Fruit fly (Drosophila melanogaster) whole organism, embryonic: ENCODE results near the gene CG2964.
A peak's percentile ranks its signal among the peaks of the same experiment; 100 is the strongest.

ENCODE experiments used
- Atf-2 ChIP-seq: fragments of 200-800 bp; sonication (Bioruptor generic); optimal IDR thresholded peaks from 2 replicates; lab custom pipeline; 2016; ENCODE audit warnings: missing biosample characterization, missing genetic modification characterization
- CG10431 ChIP-seq: fragments of 200-800 bp; sonication (Bioruptor generic); optimal IDR thresholded peaks from 3 replicates; lab custom pipeline; 2018; ENCODE audit warnings: missing biosample characterization, mild to moderate bottlenecking, missing genetic modification characterization
- CG10654 ChIP-seq: fragments of 200-800 bp; sonication (Bioruptor generic); optimal IDR thresholded peaks from 2 replicates; lab custom pipeline; 2016; ENCODE audit warnings: missing biosample characterization, missing genetic modification characterization
- CG10979 ChIP-seq: fragments of 200-800 bp; sonication (Bioruptor generic); optimal IDR thresholded peaks from 2 replicates; lab custom pipeline; 2018; ENCODE audit warnings: missing biosample characterization, mild to moderate bottlenecking, missing genetic modification characterization, moderate library complexity
- CG11093 ChIP-seq: fragments of 200-800 bp; sonication (Bioruptor generic); IDR thresholded peaks from 3 replicates; pipeline ENCODE4 v1.3.6; 2022; ENCODE audit warnings: missing biosample characterization, missing genetic modification characterization
- CG11247 ChIP-seq: fragments of 200-800 bp; sonication (Bioruptor generic); IDR thresholded peaks from 2 replicates; pipeline ENCODE4 v1.3.6; 2022; ENCODE audit warnings: missing biosample characterization, missing genetic modification characterization
- CG11696 ChIP-seq: fragments of 200-800 bp; sonication (Bioruptor generic); IDR thresholded peaks from 2 replicates; pipeline ENCODE4 v1.3.6; 2022; ENCODE audit warnings: missing biosample characterization, missing genetic modification characterization
- CG1233 ChIP-seq: fragments of 200-800 bp; sonication (Bioruptor generic); optimal IDR thresholded peaks from 4 replicates; lab custom pipeline; 2018; ENCODE audit warnings: missing biosample characterization, mild to moderate bottlenecking, missing genetic modification characterization
- CG13775 ChIP-seq: fragments of 200-800 bp; sonication (Bioruptor generic); optimal IDR thresholded peaks from 3 replicates; lab custom pipeline; 2017; ENCODE audit warnings: missing biosample characterization, mild to moderate bottlenecking, missing genetic modification characterization
- CG14441 ChIP-seq: fragments of 200-800 bp; sonication (Bioruptor generic); IDR thresholded peaks from 2 replicates; pipeline ENCODE4 v1.3.6; 2022; ENCODE audit warnings: missing biosample characterization, missing genetic modification characterization
- CG14667 ChIP-seq: fragments of 200-800 bp; sonication (Bioruptor generic); IDR thresholded peaks from 2 replicates; pipeline ENCODE4 v1.3.6; 2022; ENCODE audit warnings: missing biosample characterization, missing genetic modification characterization
- CG14710 ChIP-seq: fragments of 200-800 bp; sonication (Bioruptor generic); optimal IDR thresholded peaks from 3 replicates; lab custom pipeline; 2019; ENCODE audit warnings: missing biosample characterization, mild to moderate bottlenecking, missing genetic modification characterization, moderate library complexity
- CG16863 ChIP-seq: fragments of 200-800 bp; sonication (Bioruptor generic); optimal IDR thresholded peaks from 3 replicates; lab custom pipeline; 2016; ENCODE audit warnings: missing biosample characterization, missing genetic modification characterization
- CG17359 ChIP-seq: fragments of 200-800 bp; sonication (Bioruptor generic); optimal IDR thresholded peaks from 3 replicates; lab custom pipeline; 2018; ENCODE audit warnings: missing biosample characterization, mild to moderate bottlenecking, missing genetic modification characterization, moderate library complexity
- CG17361 ChIP-seq: fragments of 200-800 bp; sonication (Bioruptor generic); IDR thresholded peaks from 3 replicates; pipeline ENCODE4 v1.3.6; 2022; ENCODE audit warnings: missing biosample characterization, missing genetic modification characterization
- CG2120 ChIP-seq: fragments of 200-800 bp; sonication (Bioruptor generic); optimal IDR thresholded peaks from 3 replicates; lab custom pipeline; 2016; ENCODE audit warnings: missing biosample characterization, missing genetic modification characterization
- CG2678 ChIP-seq: fragments of 200-800 bp; sonication (Bioruptor generic); optimal IDR thresholded peaks from 3 replicates; lab custom pipeline; 2019; ENCODE audit warnings: missing biosample characterization, mild to moderate bottlenecking, missing genetic modification characterization, moderate library complexity
- CG6254 ChIP-seq: fragments of 200-800 bp; sonication (Bioruptor generic); optimal IDR thresholded peaks from 3 replicates; lab custom pipeline; 2017; ENCODE audit warnings: mild to moderate bottlenecking, missing biosample characterization, missing genetic modification reagents, missing genetic modification characterization
- CG6854 ChIP-seq: fragments of 200-800 bp; sonication (Bioruptor generic); optimal IDR thresholded peaks from 3 replicates; lab custom pipeline; 2017; ENCODE audit warnings: missing biosample characterization, mild to moderate bottlenecking, missing genetic modification characterization
- CG7372 ChIP-seq: fragments of 200-800 bp; sonication (Bioruptor generic); IDR thresholded peaks from 2 replicates; pipeline ENCODE4 v1.3.6; 2022; ENCODE audit warnings: missing biosample characterization, missing genetic modification characterization
- CG7928 ChIP-seq: fragments of 200-800 bp; sonication (Bioruptor generic); optimal IDR thresholded peaks from 2 replicates; lab custom pipeline; 2017; ENCODE audit warnings: missing biosample characterization, mild to moderate bottlenecking, missing genetic modification characterization
- CG9437 ChIP-seq: fragments of 200-800 bp; sonication (Bioruptor generic); optimal IDR thresholded peaks from 2 replicates; lab custom pipeline; 2018; ENCODE audit warnings: missing biosample characterization, mild to moderate bottlenecking, missing genetic modification characterization
- CG9609 ChIP-seq: fragments of 200-800 bp; sonication (Bioruptor generic); optimal IDR thresholded peaks from 3 replicates; lab custom pipeline; 2016; ENCODE audit warnings: missing biosample characterization, missing genetic modification characterization
- Dip3 ChIP-seq: fragments of 200-800 bp; sonication (Bioruptor generic); optimal IDR thresholded peaks from 3 replicates; lab custom pipeline; 2016; ENCODE audit warnings: missing biosample characterization, missing genetic modification characterization
- HLH54F ChIP-seq: fragments of 200-800 bp; sonication (Bioruptor generic); optimal IDR thresholded peaks from 3 replicates; lab custom pipeline; 2016; ENCODE audit warnings: missing biosample characterization, missing genetic modification characterization
- Lim3 ChIP-seq: fragments of 200-800 bp; sonication (Bioruptor generic); IDR thresholded peaks from 2 replicates; pipeline ENCODE4 v1.3.6; 2022; ENCODE audit warnings: missing biosample characterization, missing genetic modification characterization
- MESR4 ChIP-seq: fragments of 200-800 bp; sonication (Bioruptor generic); optimal IDR thresholded peaks from 2 replicates; lab custom pipeline; 2018; ENCODE audit warnings: missing biosample characterization, mild to moderate bottlenecking, missing genetic modification characterization, moderate library complexity
- Med ChIP-seq: fragments of 200-800 bp; sonication (Bioruptor generic); peaks from one replicate; lab custom pipeline; 2016; ENCODE audit warnings: missing biosample characterization, missing genetic modification characterization, mild to moderate bottlenecking, inconsistent platforms, moderate library complexity
- TFAM ChIP-seq: fragments of 200-800 bp; sonication (Bioruptor generic); optimal IDR thresholded peaks from 2 replicates; lab custom pipeline; 2017; ENCODE audit warnings: missing biosample characterization, missing genetic modification characterization, inconsistent platforms
- bbx ChIP-seq: fragments of 200-800 bp; sonication (Bioruptor generic); IDR thresholded peaks from 2 replicates; pipeline ENCODE4 v1.3.6; 2022; ENCODE audit warnings: missing biosample characterization, missing genetic modification characterization; ENCODE audit not compliant: partially characterized antibody
- chif ChIP-seq, 2 experiments: fragments of 200-800 bp; sonication (Bioruptor generic); optimal IDR thresholded peaks; 3 replicates each; lab custom pipeline; 2016; ENCODE audit warnings: missing biosample characterization in 2 of 2, missing genetic modification characterization in 2 of 2
- ewg ChIP-seq: fragments of 200-800 bp; sonication (Bioruptor generic); optimal IDR thresholded peaks from 3 replicates; lab custom pipeline; 2017; ENCODE audit warnings: mild to moderate bottlenecking, missing biosample characterization, missing genetic modification reagents, missing genetic modification characterization
- eyg ChIP-seq: fragments of 200-800 bp; sonication (Bioruptor generic); optimal IDR thresholded peaks from 3 replicates; lab custom pipeline; 2016; ENCODE audit warnings: missing biosample characterization, missing genetic modification characterization
- fu2 ChIP-seq: fragments of 200-800 bp; sonication (Bioruptor generic); optimal IDR thresholded peaks from 2 replicates; lab custom pipeline; 2016; ENCODE audit warnings: missing biosample characterization, missing genetic modification characterization
- gem ChIP-seq: fragments of 200-800 bp; sonication (Bioruptor generic); optimal IDR thresholded peaks from 2 replicates; lab custom pipeline; 2019; ENCODE audit warnings: missing biosample characterization, mild to moderate bottlenecking, missing genetic modification characterization, moderate library complexity
- gsb-n ChIP-seq: fragments of 200-800 bp; sonication (Bioruptor generic); optimal IDR thresholded peaks from 3 replicates; lab custom pipeline; 2018; ENCODE audit warnings: missing biosample characterization, mild to moderate bottlenecking, missing genetic modification characterization
- kah ChIP-seq: fragments of 200-800 bp; sonication (Bioruptor generic); optimal IDR thresholded peaks from 2 replicates; lab custom pipeline; 2018; ENCODE audit warnings: missing biosample characterization, mild to moderate bottlenecking, missing genetic modification characterization
- kay ChIP-seq: fragments of 200-800 bp; sonication (Bioruptor generic); optimal IDR thresholded peaks from 2 replicates; lab custom pipeline; 2016; ENCODE audit warnings: missing biosample characterization, missing genetic modification characterization
- klu ChIP-seq: fragments of 200-800 bp; sonication (Bioruptor generic); IDR thresholded peaks from 2 replicates; pipeline ENCODE4 v1.3.6; 2022; ENCODE audit warnings: missing biosample characterization, missing genetic modification characterization
- nerfin-1 ChIP-seq: fragments of 200-800 bp; sonication (Bioruptor generic); optimal IDR thresholded peaks from 3 replicates; lab custom pipeline; 2019; ENCODE audit warnings: missing biosample characterization, mild to moderate bottlenecking, missing genetic modification characterization, moderate library complexity
- nom ChIP-seq: fragments of 200-800 bp; sonication (Bioruptor generic); optimal IDR thresholded peaks from 2 replicates; lab custom pipeline; 2017; ENCODE audit warnings: missing biosample characterization, missing genetic modification characterization, mild to moderate bottlenecking, moderate library complexity, missing genetic modification reagents
- prd ChIP-seq, 3 experiments: fragments of >200 bp in 2 of 3; fragments of 200-800 bp in 1 of 3; sonication (Bioruptor generic) in 1 of 3; optimal IDR thresholded peaks in 2 of 3; IDR thresholded peaks in 1 of 3; 2 replicates in 2 of 3; 3 replicates in 1 of 3; pipeline versions ENCODE4 v1.3.6 to Lab custom; 2017 to 2022; ENCODE audit warnings: missing biosample characterization in 1 of 3, missing genetic modification characterization in 1 of 3
- pzg ChIP-seq: fragments of 200-800 bp; sonication (Bioruptor generic); optimal IDR thresholded peaks from 3 replicates; lab custom pipeline; 2018; ENCODE audit warnings: missing biosample characterization, mild to moderate bottlenecking, missing genetic modification characterization, moderate library complexity
- repo ChIP-seq: fragments of 200-800 bp; sonication (Bioruptor generic); optimal IDR thresholded peaks from 2 replicates; lab custom pipeline; 2016; ENCODE audit warnings: missing biosample characterization, missing genetic modification characterization
- seq ChIP-seq: fragments of 200-800 bp; sonication (Bioruptor generic); IDR thresholded peaks from 2 replicates; pipeline ENCODE4 v1.3.6; 2022; ENCODE audit warnings: missing biosample characterization, missing genetic modification characterization
- sima ChIP-seq: fragments of 200-800 bp; sonication (Bioruptor generic); optimal IDR thresholded peaks from 2 replicates; lab custom pipeline; 2016; ENCODE audit warnings: missing biosample characterization, missing genetic modification characterization
- ssp ChIP-seq: fragments of 200-800 bp; sonication (Bioruptor generic); IDR thresholded peaks from 2 replicates; pipeline ENCODE4 v1.3.6; 2022; ENCODE audit warnings: missing biosample characterization, missing genetic modification characterization
- tio ChIP-seq: fragments of 200-800 bp; sonication (Bioruptor generic); optimal IDR thresholded peaks from 2 replicates; lab custom pipeline; 2017; ENCODE audit warnings: missing biosample characterization, missing genetic modification characterization, inconsistent platforms
- zen ChIP-seq: fragments of 200-800 bp; sonication (Bioruptor generic); optimal IDR thresholded peaks from 3 replicates; lab custom pipeline; 2018; ENCODE audit warnings: missing biosample characterization, mild to moderate bottlenecking, missing genetic modification characterization, moderate library complexity
- zen2 ChIP-seq: fragments of 200-800 bp; sonication (Bioruptor generic); IDR thresholded peaks from 3 replicates; pipeline ENCODE4 v1.3.6; 2022; ENCODE audit warnings: missing biosample characterization, missing genetic modification characterization; ENCODE audit not compliant: partially characterized antibody

CG2964 gene

DNA sequence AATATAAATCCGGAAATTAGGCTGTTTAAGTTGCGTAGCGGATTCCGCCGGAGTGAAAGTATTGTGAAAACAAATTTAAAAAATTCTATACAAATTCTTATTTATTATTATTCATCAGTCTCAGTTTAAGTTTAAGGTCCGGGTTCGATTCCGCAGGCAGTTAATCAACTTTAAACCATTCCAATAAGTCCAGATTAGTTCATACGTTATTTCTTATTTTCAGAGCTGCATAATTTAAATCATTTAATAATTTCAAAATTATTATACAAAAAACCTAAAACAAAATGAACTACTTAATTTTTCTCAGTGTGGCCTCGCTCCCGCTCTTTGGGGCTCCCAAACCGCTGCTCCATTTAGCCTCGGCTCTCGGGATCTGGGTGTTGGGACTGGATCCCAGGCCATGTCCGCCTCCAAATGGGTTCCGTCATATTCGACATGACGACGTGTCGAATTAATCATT is 18.1 kb downstream of the CG2964 start (continued):
- TF ChIP-seq Dip3 (GFP tag; lab: Kevin White, UChicago) (peak; percentile 21), nom (GFP tag; lab: Kevin White, UChicago) (peak; percentile 78), TFAM (no peak), prd (optimal IDR thresholded peaks at IDR 0.05; lab: Kevin White, UChicago) (no peak), prd (GFP tag; IDR thresholded peaks at IDR 0.05; lab: Robert Waterston, UW) (peak; percentile 82), fu2 (GFP tag; lab: Kevin White, UChicago) (peak; percentile 25), CG13775 (GFP tag; lab: Kevin White, UChicago) (peak; percentile 92), CG10979 (peak; percentile 96), nerfin-1 (peak; percentile 87), CG1233 (GFP tag; lab: Kevin White, UChicago) (peak; percentile 88), zen (peak; percentile 65), gem (peak; percentile 95), CG7928 (peak; percentile 68), kay (GFP tag; lab: Kevin White, UChicago) (peak; percentile 79), CG17359 (peak; percentile 80), CG17361 (peak; percentile 98), klu (GFP tag; lab: Robert Waterston, UW) (peak; percentile 75; the same call in 1 of the 2 replicates), Med (GFP tag; lab: Kevin White, UChicago) (peak; percentile 67), CG9609 (GFP tag; lab: Kevin White, UChicago) (no peak), CG6254 (GFP tag; lab: Kevin White, UChicago) (peak; percentile 86), CG14710 (tag; lab: Kevin White, UChicago) (peak; percentile 94), zen2 (no peak), CG9437 (GFP tag; lab: Kevin White, UChicago) (peak; percentile 88), CG10431 (GFP tag; lab: Kevin White, UChicago) (peak; percentile 72), CG14667 (GFP tag; lab: Robert Waterston, UW) (peak; percentile 57; the same call in 1 of the 2 replicates), chif (GFP tag; optimal IDR thresholded peaks at IDR 0.05; lab: Kevin White, UChicago) (peak; percentile 36 to 81), CG10654 (peak; percentile 78), seq (GFP tag; lab: Robert Waterston, UW) (peak; percentile 78), CG11093 (GFP tag; lab: Robert Waterston, UW) (peak; percentile 74; the same call in 2 of the 3 replicates), bbx (GFP tag; lab: Robert Waterston, UW) (no peak), CG2120 (GFP tag; lab: Kevin White, UChicago) (peak; percentile 80), pzg (no peak), HLH54F (GFP tag; lab: Kevin White, UChicago) (peak; percentile 50), CG6854 (peak; percentile 85), MESR4 (GFP tag; lab: Kevin White, UChicago) (no peak), sima (GFP tag; lab: Kevin White, UChicago) (no peak), CG11247 (GFP tag; lab: Robert Waterston, UW) (peak; percentile 56), ewg (GFP tag; lab: Kevin White, UChicago) (peak; percentile 77), gsb-n (peak; percentile 86), CG2678 (tag; lab: Kevin White, UChicago) (peak; percentile 95), Atf-2 (GFP tag; lab: Kevin White, UChicago) (peak; percentile 43), CG14441 (GFP tag; lab: Robert Waterston, UW) (peak; percentile 53), eyg (GFP tag; lab: Kevin White, UChicago) (no peak), CG7372 (GFP tag; lab: Robert Waterston, UW) (peak; percentile 72), kah (GFP tag; lab: Kevin White, UChicago) (peak; percentile 71), CG11696 (GFP tag; lab: Robert Waterston, UW) (peak; percentile 25; the same call in 1 of the 2 replicates), tio (GFP tag; lab: Kevin White, UChicago) (peak; percentile 93), ssp (peak; percentile 65), Lim3 (no peak), repo (GFP tag; lab: Kevin White, UChicago) (peak; percentile 22), CG16863 (GFP tag; lab: Kevin White, UChicago) (peak; percentile 30)
